Fruit fly (Drosophila melanogaster) whole organism, adult: ENCODE measurements around the gene CG18178.

Source experiments
- CG14711 ChIP-seq: fragments of 200-800 bp; sonication (Bioruptor generic); optimal IDR thresholded peaks from 2 replicates; lab custom pipeline; 2018; ENCODE audit warnings: missing biosample characterization, mild to moderate bottlenecking, missing genetic modification characterization, moderate library complexity
- CG5204 ChIP-seq: fragments of 200-800 bp; sonication (Bioruptor generic); optimal IDR thresholded peaks from 2 replicates; lab custom pipeline; 2016; ENCODE audit warnings: missing biosample characterization, missing genetic modification characterization
- Crg-1 ChIP-seq: fragments of 200-800 bp; sonication (Bioruptor generic); optimal IDR thresholded peaks from 2 replicates; lab custom pipeline; 2016; ENCODE audit warnings: missing biosample characterization, missing genetic modification characterization
- kay ChIP-seq: fragments of 200-800 bp; sonication (Bioruptor generic); peaks from one replicate; lab custom pipeline; 2016; ENCODE audit warnings: missing biosample characterization, missing genetic modification characterization, borderline replicate concordance

- TF ChIP-seq kay (GFP tag; lab: Kevin White, UChicago) (no peak), CG14711 (tag; lab: Kevin White, UChicago) (no peak), CG5204 (no peak), Crg-1 (no peak)
Observed at dm6 chr3L:9726707-9727106, 7.8 kb upstream of the CG18178 start, which contains the start of gene Naa60.
